Fruit fly (Drosophila melanogaster) whole organism, wandering third instar larva: Measurements from ENCODE around the gene CG8132.

Source experiments
- Abd-B ChIP-seq: fragments of >200 bp; optimal IDR thresholded peaks from 2 replicates; lab custom pipeline; 2017; ENCODE audit warnings: missing biosample characterization, missing genetic modification characterization
- CG32264 ChIP-seq: fragments of 200-800 bp; sonication (Bioruptor generic); optimal IDR thresholded peaks from 2 replicates; lab custom pipeline; 2016; ENCODE audit warnings: missing biosample characterization, missing genetic modification characterization
- Dif ChIP-seq: fragments of 200-275, 200-300 bp; sonication (Bioruptor generic); optimal IDR thresholded peaks from 2 replicates; lab custom pipeline; 2018; ENCODE audit warnings: missing biosample characterization, missing genetic modification characterization; ENCODE audit not compliant: partially characterized antibody
- psq ChIP-seq: fragments of 200-800 bp; sonication (Bioruptor generic); optimal IDR thresholded peaks from 3 replicates; lab custom pipeline; 2017; ENCODE audit warnings: missing biosample characterization, mild to moderate bottlenecking, missing genetic modification characterization, moderate library complexity
- tai ChIP-seq: sonication (Bioruptor generic); optimal IDR thresholded peaks from 2 replicates; lab custom pipeline; 2016; ENCODE audit warnings: missing biosample characterization, missing genetic modification characterization

DNA sequence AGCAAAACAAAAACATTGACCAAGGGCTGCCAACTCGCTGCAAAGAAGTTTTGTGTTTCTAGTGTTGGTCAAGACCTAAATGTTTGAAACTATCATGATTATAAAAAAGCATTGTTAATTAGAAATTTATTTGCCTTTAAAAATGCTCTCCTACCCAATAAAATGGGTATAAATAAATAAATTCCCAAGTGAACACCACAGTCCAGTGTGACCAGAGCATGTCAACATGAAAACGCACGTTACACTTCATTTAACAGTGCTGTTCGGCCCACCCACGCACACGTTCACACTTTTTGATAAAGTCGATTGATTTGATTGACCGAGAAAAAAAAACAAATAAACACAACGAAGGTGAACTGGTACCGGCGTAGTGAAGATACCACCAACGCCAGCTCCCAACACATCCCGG is 2.8 kb downstream of the CG8132 start, which contains the start of the genes CG9356, BBIP1 and CG8135:
- peak; percentile 75 for TF ChIP-seq CG32264 (GFP tag; lab: Kevin White, UChicago)
- TF ChIP-seq Dif (GFP tag; lab: Kevin White, UChicago): no peak
- no peak for TF ChIP-seq Abd-B
- TF ChIP-seq tai: no peak
- peak; percentile 62 for TF ChIP-seq psq
